Worm (Caenorhabditis elegans) whole organism, L2 larva: ENCODE data around the gene F10C1.8.
"Not testable (repeated sequence)": the region's sequence is repeated elsewhere in the genome, so short reads cannot be mapped to it uniquely, and the experiment has no call there.

Source experiments
- blmp-1 ChIP-seq: sonication (generic microtip); optimal IDR thresholded peaks from 2 replicates; lab custom pipeline; 2017; ENCODE audit warnings: missing genetic modification characterization, mild to moderate bottlenecking, missing compliant biosample characterization, antibody characterized with exemption, moderate library complexity; ENCODE audit not compliant: insufficient read depth
- nhr-11 ChIP-seq: fragments of 150-350 bp; optimal IDR thresholded peaks from 2 replicates; lab custom pipeline; 2014; ENCODE audit warnings: missing biosample characterization, missing genetic modification characterization
- nhr-237 ChIP-seq: fragments of 150-350 bp; optimal IDR thresholded peaks from 2 replicates; lab custom pipeline; 2014; ENCODE audit warnings: missing biosample characterization, missing genetic modification characterization
- nhr-25 ChIP-seq: fragments of 150-350 bp; sonication (generic microtip); optimal IDR thresholded peaks from 3 replicates; lab custom pipeline; 2014; ENCODE audit warnings: missing biosample characterization, missing genetic modification characterization
- nhr-77 ChIP-seq: fragments of 150-350 bp; optimal IDR thresholded peaks from 2 replicates; lab custom pipeline; 2014; ENCODE audit warnings: missing biosample characterization, missing genetic modification characterization

ce11 chrII:5757656-5758055, 3.4 kb downstream of the F10C1.8 start, which contains the start of the genes F10C1.3 and F10C1.23:
- not testable (repeated sequence) for TF ChIP-seq nhr-237 (tag; lab: Kevin White, UChicago); nhr-77; nhr-11 (tag; lab: Kevin White, UChicago); blmp-1 (tag; lab: Kevin White, UChicago); nhr-25 (tag; lab: Kevin White, UChicago)
